Fruit fly (Drosophila melanogaster) whole organism, embryonic: ENCODE results near the gene CG13667.

Experiments used
- Aef1 ChIP-seq: fragments of 200-800 bp; sonication (Bioruptor generic); IDR thresholded peaks from 3 replicates; pipeline ENCODE4 v1.3.6; 2022; ENCODE audit warnings: missing biosample characterization, missing genetic modification characterization
- Atf-2 ChIP-seq: fragments of 200-800 bp; sonication (Bioruptor generic); optimal IDR thresholded peaks from 2 replicates; lab custom pipeline; 2016; ENCODE audit warnings: missing biosample characterization, missing genetic modification characterization
- CG10366 ChIP-seq: fragments of 200-800 bp; sonication (Bioruptor generic); IDR thresholded peaks from 2 replicates; pipeline ENCODE4 v1.3.6; 2022; ENCODE audit warnings: missing biosample characterization, missing genetic modification characterization
- CG10565 ChIP-seq: fragments of 200-800 bp; sonication (Bioruptor generic); optimal IDR thresholded peaks from 3 replicates; lab custom pipeline; 2016; ENCODE audit warnings: missing biosample characterization, mild to moderate bottlenecking, missing genetic modification characterization
- CG11398 ChIP-seq: fragments of 200-800 bp; sonication (Bioruptor generic); optimal IDR thresholded peaks from 2 replicates; lab custom pipeline; 2016; ENCODE audit warnings: missing biosample characterization, missing genetic modification characterization
- CG12219 ChIP-seq: fragments of 200-800 bp; sonication (Bioruptor generic); optimal IDR thresholded peaks from 3 replicates; lab custom pipeline; 2018; ENCODE audit warnings: missing biosample characterization, mild to moderate bottlenecking, missing genetic modification characterization
- CG12744 ChIP-seq: fragments of 200-800 bp; sonication (Bioruptor generic); optimal IDR thresholded peaks from 2 replicates; lab custom pipeline; 2016; ENCODE audit warnings: missing biosample characterization, missing genetic modification characterization
- CG13296 ChIP-seq: fragments of 200-800 bp; sonication (Bioruptor generic); optimal IDR thresholded peaks from 3 replicates; lab custom pipeline; 2018; ENCODE audit warnings: missing biosample characterization, mild to moderate bottlenecking, missing genetic modification characterization
- CG14050 ChIP-seq: fragments of 200-800 bp; sonication (Bioruptor generic); IDR thresholded peaks from 3 replicates; pipeline ENCODE4 v1.3.6; 2022; ENCODE audit warnings: missing biosample characterization, missing genetic modification characterization
- CG15601 ChIP-seq: fragments of 200-800 bp; sonication (Bioruptor generic); optimal IDR thresholded peaks from 3 replicates; lab custom pipeline; 2019; ENCODE audit warnings: missing biosample characterization, mild to moderate bottlenecking, missing genetic modification characterization, moderate library complexity
- CG17568 ChIP-seq: fragments of 200-800 bp; sonication (Bioruptor generic); optimal IDR thresholded peaks from 2 replicates; lab custom pipeline; 2018; ENCODE audit warnings: missing biosample characterization, mild to moderate bottlenecking, missing genetic modification characterization, moderate library complexity
- CG2202 ChIP-seq: fragments of 200-800 bp; sonication (Bioruptor generic); optimal IDR thresholded peaks from 2 replicates; lab custom pipeline; 2018; ENCODE audit warnings: missing biosample characterization, mild to moderate bottlenecking, missing genetic modification characterization
- CG4328 ChIP-seq: fragments of 200-800 bp; sonication (Bioruptor generic); optimal IDR thresholded peaks from 3 replicates; lab custom pipeline; 2017; ENCODE audit warnings: missing biosample characterization, missing genetic modification reagents, missing genetic modification characterization
- CG4854 ChIP-seq: fragments of 200-800 bp; sonication (Bioruptor generic); optimal IDR thresholded peaks from 2 replicates; lab custom pipeline; 2016; ENCODE audit warnings: missing biosample characterization, missing genetic modification characterization, inconsistent platforms
- CG6254 ChIP-seq: fragments of 200-800 bp; sonication (Bioruptor generic); optimal IDR thresholded peaks from 3 replicates; lab custom pipeline; 2017; ENCODE audit warnings: mild to moderate bottlenecking, missing biosample characterization, missing genetic modification reagents, missing genetic modification characterization
- CG6272 ChIP-seq: fragments of 200-800 bp; sonication (Bioruptor generic); IDR thresholded peaks from 2 replicates; pipeline ENCODE4 v1.3.6; 2022; ENCODE audit warnings: missing biosample characterization, missing genetic modification characterization
- CG6689 ChIP-seq: fragments of 200-800 bp; sonication (Bioruptor generic); IDR thresholded peaks from 2 replicates; pipeline ENCODE4 v1.3.6; 2022; ENCODE audit warnings: missing biosample characterization, missing genetic modification characterization
- CG7556 ChIP-seq: fragments of 200-800 bp; sonication (Bioruptor generic); optimal IDR thresholded peaks from 2 replicates; lab custom pipeline; 2017; ENCODE audit warnings: missing biosample characterization, mild to moderate bottlenecking, missing genetic modification characterization
- CG9215 ChIP-seq: fragments of 200-800 bp; sonication (Bioruptor generic); IDR thresholded peaks from 2 replicates; pipeline ENCODE4 v1.3.6; 2022; ENCODE audit warnings: missing biosample characterization, missing genetic modification characterization
- CG9727 ChIP-seq: fragments of 200-800 bp; sonication (Bioruptor generic); optimal IDR thresholded peaks from 3 replicates; lab custom pipeline; 2017; ENCODE audit warnings: missing biosample characterization, mild to moderate bottlenecking, missing genetic modification characterization
- CTCF ChIP-seq: fragments of 200-800 bp; sonication (Bioruptor generic); optimal IDR thresholded peaks from 2 replicates; lab custom pipeline; 2017; ENCODE audit warnings: missing biosample characterization, mild to moderate bottlenecking, missing genetic modification characterization, moderate library complexity
- D ChIP-seq, 2 experiments: fragments of 200-800 bp in 1 of 2; fragments of >200 bp in 1 of 2; sonication (Bioruptor generic) in 1 of 2; optimal IDR thresholded peaks; 2 replicates in 1 of 2; 3 replicates in 1 of 2; lab custom pipeline; 2017; ENCODE audit warnings: mild to moderate bottlenecking in 1 of 2, missing biosample characterization in 1 of 2, missing genetic modification characterization in 1 of 2, missing genetic modification reagents in 1 of 2
- Dip2 ChIP-seq: fragments of 200-800 bp; sonication (Bioruptor generic); IDR thresholded peaks from 2 replicates; pipeline ENCODE4 v1.3.6; 2022; ENCODE audit warnings: missing biosample characterization, missing genetic modification characterization
- Dll ChIP-seq: fragments of 200-800 bp; sonication (Bioruptor generic); IDR thresholded peaks from 4 replicates; pipeline ENCODE4 v1.3.6; 2022; ENCODE audit warnings: missing biosample characterization, missing genetic modification characterization; ENCODE audit not compliant: partially characterized antibody
- Fer2 ChIP-seq: fragments of 200-800 bp; sonication (Bioruptor generic); optimal IDR thresholded peaks from 2 replicates; lab custom pipeline; 2018; ENCODE audit warnings: missing biosample characterization, mild to moderate bottlenecking, missing genetic modification characterization, moderate library complexity
- Hmr ChIP-seq: fragments of 200-800 bp; sonication (Bioruptor generic); optimal IDR thresholded peaks from 3 replicates; lab custom pipeline; 2017; ENCODE audit warnings: mild to moderate bottlenecking, missing biosample characterization, missing genetic modification reagents, missing genetic modification characterization
- Mad ChIP-seq: fragments of 200-800 bp; sonication (Bioruptor generic); optimal IDR thresholded peaks from 2 replicates; lab custom pipeline; 2016; ENCODE audit warnings: missing biosample characterization, missing genetic modification characterization
- NC2α ChIP-seq: fragments of 200-800 bp; sonication (Bioruptor generic); optimal IDR thresholded peaks from 2 replicates; lab custom pipeline; 2016; ENCODE audit warnings: missing biosample characterization, missing genetic modification characterization
- NFAT ChIP-seq: fragments of 200-800 bp; sonication (Bioruptor generic); IDR thresholded peaks from 2 replicates; pipeline ENCODE4 v1.3.6; 2022; ENCODE audit warnings: missing biosample characterization, missing genetic modification characterization
- Nf-YB ChIP-seq: fragments of 200-800 bp; sonication (Bioruptor generic); optimal IDR thresholded peaks from 3 replicates; lab custom pipeline; 2019; ENCODE audit warnings: missing biosample characterization, mild to moderate bottlenecking, missing genetic modification characterization, moderate library complexity
- Pdp1 ChIP-seq, 2 experiments: fragments of 200-800 bp; sonication (Bioruptor generic); optimal IDR thresholded peaks; 3 replicates each; lab custom pipeline; 2016; ENCODE audit warnings: missing biosample characterization in 2 of 2, missing genetic modification characterization in 2 of 2, mild to moderate bottlenecking in 1 of 2, moderate library complexity in 1 of 2
- Rx ChIP-seq: fragments of 200-800 bp; sonication (Bioruptor generic); IDR thresholded peaks from 2 replicates; pipeline ENCODE4 v1.3.6; 2022; ENCODE audit warnings: missing biosample characterization, missing genetic modification characterization
- Side ChIP-seq: fragments of 200-800 bp; sonication (Bioruptor generic); optimal IDR thresholded peaks from 2 replicates; lab custom pipeline; 2016; ENCODE audit warnings: missing biosample characterization, missing genetic modification characterization
- Sry-β ChIP-seq: fragments of 200-800 bp; sonication (Bioruptor generic); optimal IDR thresholded peaks from 2 replicates; lab custom pipeline; 2018; ENCODE audit warnings: missing biosample characterization, mild to moderate bottlenecking, missing genetic modification characterization, moderate library complexity
- Stat92E ChIP-seq, 3 experiments: fragments of >200 bp in 2 of 3; fragments of 200-800 bp in 1 of 3; sonication (Bioruptor generic) in 1 of 3; optimal IDR thresholded peaks; 2 replicates each; lab custom pipeline; 2017 to 2019; ENCODE audit warnings: missing biosample characterization in 3 of 3, missing genetic modification characterization in 3 of 3, mild to moderate bottlenecking in 1 of 3, moderate library complexity in 1 of 3
- ase ChIP-seq: fragments of 200-800 bp; sonication (Bioruptor generic); IDR thresholded peaks from 3 replicates; pipeline ENCODE4 v1.3.6; 2022; ENCODE audit warnings: missing biosample characterization, missing genetic modification characterization
- bbx ChIP-seq: fragments of 200-800 bp; sonication (Bioruptor generic); IDR thresholded peaks from 2 replicates; pipeline ENCODE4 v1.3.6; 2022; ENCODE audit warnings: missing biosample characterization, missing genetic modification characterization; ENCODE audit not compliant: partially characterized antibody
- br ChIP-seq: fragments of >200 bp; optimal IDR thresholded peaks from 2 replicates; lab custom pipeline; 2017
- cad ChIP-seq: fragments of >200 bp; optimal IDR thresholded peaks from 2 replicates; lab custom pipeline; 2017; ENCODE audit warnings: missing biosample characterization, missing genetic modification characterization
- cg ChIP-seq: fragments of 200-800 bp; sonication (Bioruptor generic); optimal IDR thresholded peaks from 3 replicates; lab custom pipeline; 2019; ENCODE audit warnings: missing biosample characterization, mild to moderate bottlenecking, missing genetic modification characterization, moderate library complexity
- dimm ChIP-seq: fragments of 200-800 bp; sonication (Bioruptor generic); IDR thresholded peaks from 2 replicates; pipeline ENCODE4 v1.3.6; 2022; ENCODE audit warnings: missing biosample characterization, missing genetic modification characterization
- gcm2 ChIP-seq: fragments of 200-800 bp; sonication (Bioruptor generic); optimal IDR thresholded peaks from 2 replicates; lab custom pipeline; 2016; ENCODE audit warnings: missing biosample characterization, missing genetic modification characterization
- gem ChIP-seq: fragments of 200-800 bp; sonication (Bioruptor generic); optimal IDR thresholded peaks from 2 replicates; lab custom pipeline; 2019; ENCODE audit warnings: missing biosample characterization, mild to moderate bottlenecking, missing genetic modification characterization, moderate library complexity
- lilli ChIP-seq: fragments of 200-800 bp; sonication (Bioruptor generic); optimal IDR thresholded peaks from 3 replicates; lab custom pipeline; 2016; ENCODE audit warnings: missing biosample characterization, missing genetic modification characterization
- nau ChIP-seq: fragments of 200-800 bp; sonication (Bioruptor generic); optimal IDR thresholded peaks from 3 replicates; lab custom pipeline; 2017; ENCODE audit warnings: missing biosample characterization, mild to moderate bottlenecking, missing genetic modification characterization, missing genetic modification reagents
- prd ChIP-seq, 3 experiments: fragments of >200 bp in 2 of 3; fragments of 200-800 bp in 1 of 3; sonication (Bioruptor generic) in 1 of 3; optimal IDR thresholded peaks in 2 of 3; IDR thresholded peaks in 1 of 3; 2 replicates in 2 of 3; 3 replicates in 1 of 3; pipeline versions ENCODE4 v1.3.6 to Lab custom; 2017 to 2022; ENCODE audit warnings: missing biosample characterization in 1 of 3, missing genetic modification characterization in 1 of 3
- seq ChIP-seq: fragments of 200-800 bp; sonication (Bioruptor generic); IDR thresholded peaks from 2 replicates; pipeline ENCODE4 v1.3.6; 2022; ENCODE audit warnings: missing biosample characterization, missing genetic modification characterization
- sr ChIP-seq: fragments of 200-800 bp; sonication (Bioruptor generic); IDR thresholded peaks from 3 replicates; pipeline ENCODE4 v1.3.6; 2022; ENCODE audit warnings: missing biosample characterization, missing genetic modification characterization
- toy ChIP-seq: fragments of 200-800 bp; sonication (Bioruptor generic); IDR thresholded peaks from 2 replicates; pipeline ENCODE4 v1.3.6; 2022; ENCODE audit warnings: missing biosample characterization, missing genetic modification characterization
- unc-4 ChIP-seq: fragments of 200-800 bp; sonication (Bioruptor generic); IDR thresholded peaks from 2 replicates; pipeline ENCODE4 v1.3.6; 2022; ENCODE audit warnings: missing biosample characterization, missing genetic modification characterization; ENCODE audit not compliant: partially characterized antibody
- yki ChIP-seq: fragments of >200 bp; optimal IDR thresholded peaks from 3 replicates; lab custom pipeline; 2018

Gene CG13667

dm6 chr3L:8424831-8425336 lies 19.6 kb downstream of the CG13667 start, which contains the start of gene Cbl (continued):
- no peak for TF ChIP-seq CG10565 (GFP tag; lab: Kevin White, UChicago)
- no peak for TF ChIP-seq Mad (GFP tag; lab: Kevin White, UChicago)
- peak; percentile 6 for TF ChIP-seq Side
- peak; percentile 91 for TF ChIP-seq cg (GFP tag; lab: Kevin White, UChicago)
- 0 out of 4 replicates have a peak, but pooled peaks have one; percentile 29 for TF ChIP-seq Dll
- TF ChIP-seq Fer2 (tag; lab: Kevin White, UChicago): no peak
- no peak for TF ChIP-seq dimm (GFP tag; lab: Robert Waterston, UW)
- peak; percentile 55 for TF ChIP-seq unc-4
- TF ChIP-seq Stat92E (GFP tag; optimal IDR thresholded peaks at IDR 0.05; lab: Kevin White, UChicago): peak in 1 of 3 experiments; percentile 76
- no peak for TF ChIP-seq Dip2 (GFP tag; lab: Robert Waterston, UW)
- TF ChIP-seq CG6254 (GFP tag; lab: Kevin White, UChicago): no peak
- no peak for TF ChIP-seq Hmr
- peak; percentile 20 for TF ChIP-seq gem (tag; lab: Kevin White, UChicago)
- TF ChIP-seq CG6272 (GFP tag; lab: Robert Waterston, UW): no peak
- TF ChIP-seq prd (optimal IDR thresholded peaks at IDR 0.05; lab: Kevin White, UChicago): no peak
- no peak for TF ChIP-seq prd (GFP tag; IDR thresholded peaks at IDR 0.05; lab: Robert Waterston, UW)
- TF ChIP-seq CG13296 (GFP tag; lab: Kevin White, UChicago): peak; percentile 1
- no peak for TF ChIP-seq CG9727 (GFP tag; lab: Kevin White, UChicago)
- TF ChIP-seq CG12219 (GFP tag; lab: Kevin White, UChicago): no peak
- no peak for TF ChIP-seq NC2α (GFP tag; lab: Kevin White, UChicago)
- TF ChIP-seq CG2202: peak; percentile 25
- TF ChIP-seq CG14050 (GFP tag; lab: Robert Waterston, UW): no peak
- TF ChIP-seq seq (GFP tag; lab: Robert Waterston, UW): no peak
- no peak for TF ChIP-seq ase (GFP tag; lab: Robert Waterston, UW)
- TF ChIP-seq CG11398 (GFP tag; lab: Kevin White, UChicago): no peak
- peak; percentile 53 for TF ChIP-seq CG15601 (tag; lab: Kevin White, UChicago)
- TF ChIP-seq br (lab: Kevin White, UChicago): no peak
- TF ChIP-seq Rx: no peak
- no peak for TF ChIP-seq CG10366 (GFP tag; lab: Robert Waterston, UW)
- peak; percentile 74; the same call in 2 of the 3 replicates for TF ChIP-seq Aef1
- TF ChIP-seq bbx: peak; percentile 26
- no peak for TF ChIP-seq CG6689 (GFP tag; lab: Robert Waterston, UW)
- no peak for TF ChIP-seq nau
- no peak for TF ChIP-seq CG7556 (GFP tag; lab: Kevin White, UChicago)
- peak; percentile 21 for TF ChIP-seq lilli
- peak; percentile 12 for TF ChIP-seq CG4854 (GFP tag; lab: Kevin White, UChicago)
- no peak for TF ChIP-seq D (optimal IDR thresholded peaks at IDR 0.05; lab: Kevin White, UChicago)
- TF ChIP-seq D (GFP tag; optimal IDR thresholded peaks at IDR 0.05; lab: Kevin White, UChicago): no peak
- no peak for TF ChIP-seq cad (GFP tag; lab: Kevin White, UChicago)
- no peak for TF ChIP-seq Nf-YB (GFP tag; lab: Kevin White, UChicago)
- TF ChIP-seq CG4328 (GFP tag; lab: Kevin White, UChicago): no peak
- TF ChIP-seq yki (lab: Kevin White, UChicago): no peak
- TF ChIP-seq gcm2 (GFP tag; lab: Kevin White, UChicago): no peak
- no peak for TF ChIP-seq sr (GFP tag; lab: Robert Waterston, UW)
- no peak for TF ChIP-seq CG9215 (GFP tag; lab: Robert Waterston, UW)
- TF ChIP-seq Atf-2: peak; percentile 7
- peak; percentile 9 for TF ChIP-seq Sry-β (GFP tag; lab: Kevin White, UChicago)
- no peak for TF ChIP-seq CG12744
- no peak for TF ChIP-seq CG17568 (GFP tag; lab: Kevin White, UChicago)
- TF ChIP-seq toy (GFP tag; lab: Robert Waterston, UW): no peak
- no peak for TF ChIP-seq CTCF (GFP tag; lab: Kevin White, UChicago)
- no peak for TF ChIP-seq NFAT
- peak in 1 of 2 experiments; percentile 62 for TF ChIP-seq Pdp1 (GFP tag; optimal IDR thresholded peaks at IDR 0.05; lab: Kevin White, UChicago)
